Worm (Caenorhabditis elegans) whole organism, mixed stage, embryonic: ENCODE results near the gene sek-5.

ENCODE experiments used
- M03D4.4 ChIP-seq: sonication (generic microtip); optimal IDR thresholded peaks from 2 replicates; lab custom pipeline; 2017; ENCODE audit warnings: mild to moderate bottlenecking, missing genetic modification characterization, missing compliant biosample characterization
- bed-3 ChIP-seq: fragments of 200-800 bp; sonication (Bioruptor generic); optimal IDR thresholded peaks from 3 replicates; lab custom pipeline; 2018; ENCODE audit warnings: mild to moderate bottlenecking, missing genetic modification characterization, moderate library complexity, missing compliant biosample characterization
- ceh-39 ChIP-seq: fragments of 150-350 bp; optimal IDR thresholded peaks from 2 replicates; lab custom pipeline; 2014; ENCODE audit warnings: missing biosample characterization, missing genetic modification characterization
- ceh-83 ChIP-seq: fragments of 200-800 bp; sonication (Bioruptor generic); optimal IDR thresholded peaks from 2 replicates; lab custom pipeline; 2018; ENCODE audit warnings: mild to moderate bottlenecking, missing genetic modification characterization, missing compliant biosample characterization
- ces-1 ChIP-seq: fragments of 150-350 bp; optimal IDR thresholded peaks from 2 replicates; lab custom pipeline; 2014; ENCODE audit warnings: missing biosample characterization, missing genetic modification reagents, missing genetic modification characterization
- cnd-1 ChIP-seq: fragments of 200-800 bp; sonication (Bioruptor generic); optimal IDR thresholded peaks from 2 replicates; lab custom pipeline; 2018; ENCODE audit warnings: mild to moderate bottlenecking, missing genetic modification characterization, missing compliant biosample characterization
- drap-1 ChIP-seq: fragments of 200-800 bp; sonication (Bioruptor generic); optimal IDR thresholded peaks from 3 replicates; lab custom pipeline; 2018; ENCODE audit warnings: mild to moderate bottlenecking, missing genetic modification characterization, missing compliant biosample characterization
- elt-3 ChIP-seq: fragments of 150-350 bp; optimal IDR thresholded peaks from 2 replicates; lab custom pipeline; 2014; ENCODE audit warnings: missing biosample characterization, missing genetic modification characterization
- flh-1 ChIP-seq: fragments of 200-800 bp; sonication (Bioruptor generic); optimal IDR thresholded peaks from 2 replicates; lab custom pipeline; 2018; ENCODE audit warnings: mild to moderate bottlenecking, missing genetic modification characterization, moderate library complexity, missing compliant biosample characterization
- ham-2 ChIP-seq: fragments of 200-800 bp; sonication (Bioruptor generic); optimal IDR thresholded peaks from 2 replicates; lab custom pipeline; 2018; ENCODE audit warnings: mild to moderate bottlenecking, missing genetic modification characterization, missing compliant biosample characterization
- hlh-1 ChIP-seq: fragments of 150-350 bp; optimal IDR thresholded peaks from 2 replicates; lab custom pipeline; 2014; ENCODE audit warnings: missing biosample characterization, missing genetic modification reagents, missing genetic modification characterization
- lin-13 ChIP-seq: fragments of 150-350 bp; optimal IDR thresholded peaks from 2 replicates; lab custom pipeline; 2014; ENCODE audit warnings: missing biosample characterization, missing genetic modification characterization
- lin-32 ChIP-seq: fragments of 200-800 bp; sonication (Bioruptor generic); optimal IDR thresholded peaks from 2 replicates; lab custom pipeline; 2018; ENCODE audit warnings: mild to moderate bottlenecking, missing genetic modification characterization, missing compliant biosample characterization
- lsy-2 ChIP-seq: fragments of 150-350 bp; optimal IDR thresholded peaks from 2 replicates; lab custom pipeline; 2014; ENCODE audit warnings: missing biosample characterization, missing genetic modification characterization
- mab-5 ChIP-seq: fragments of 150-350 bp; optimal IDR thresholded peaks from 2 replicates; lab custom pipeline; 2014; ENCODE audit warnings: missing biosample characterization, missing genetic modification characterization
- mep-1 ChIP-seq: fragments of 150-350 bp; optimal IDR thresholded peaks from 2 replicates; lab custom pipeline; 2017; ENCODE audit warnings: missing biosample characterization, missing genetic modification reagents, missing genetic modification characterization, inconsistent platforms
- mls-2 ChIP-seq: sonication (generic microtip); optimal IDR thresholded peaks from 2 replicates; lab custom pipeline; 2016; ENCODE audit warnings: mild to moderate bottlenecking, missing genetic modification characterization, moderate library complexity, missing compliant biosample characterization
- nhr-12 ChIP-seq: fragments of 150-350 bp; optimal IDR thresholded peaks from 2 replicates; lab custom pipeline; 2014; ENCODE audit warnings: missing biosample characterization, missing genetic modification characterization
- nhr-2 ChIP-seq: fragments of 150-350 bp; optimal IDR thresholded peaks from 2 replicates; lab custom pipeline; 2014; ENCODE audit warnings: missing biosample characterization, missing genetic modification characterization
- nhr-237 ChIP-seq: fragments of 150-350 bp; optimal IDR thresholded peaks from 2 replicates; lab custom pipeline; 2014; ENCODE audit warnings: missing biosample characterization, missing genetic modification characterization
- nhr-28 ChIP-seq: fragments of 150-350 bp; optimal IDR thresholded peaks from 2 replicates; lab custom pipeline; 2014; ENCODE audit warnings: missing biosample characterization, missing genetic modification characterization
- sem-2 ChIP-seq: fragments of 200-800 bp; sonication (Bioruptor generic); optimal IDR thresholded peaks from 2 replicates; lab custom pipeline; 2018; ENCODE audit warnings: mild to moderate bottlenecking, missing genetic modification characterization, missing compliant biosample characterization
- snpc-4 ChIP-seq: fragments of 150-350 bp; optimal IDR thresholded peaks from 2 replicates; lab custom pipeline; 2014; ENCODE audit warnings: missing biosample characterization, missing genetic modification characterization
- sptf-1 ChIP-seq: sonication (generic microtip); optimal IDR thresholded peaks from 2 replicates; lab custom pipeline; 2017; ENCODE audit warnings: mild to moderate bottlenecking, missing genetic modification characterization, moderate library complexity, missing compliant biosample characterization
- tbx-8 ChIP-seq: fragments of 200-800 bp; sonication (Bioruptor generic); optimal IDR thresholded peaks from 2 replicates; lab custom pipeline; 2018; ENCODE audit warnings: mild to moderate bottlenecking, missing genetic modification characterization, moderate library complexity, missing compliant biosample characterization
- unc-39 ChIP-seq: fragments of 150-350 bp; optimal IDR thresholded peaks from 2 replicates; lab custom pipeline; 2014; ENCODE audit warnings: missing biosample characterization, missing genetic modification characterization
- unc-62 ChIP-seq: fragments of 150-350 bp; optimal IDR thresholded peaks from 2 replicates; lab custom pipeline; 2014; ENCODE audit warnings: missing biosample characterization, missing genetic modification reagents, missing genetic modification characterization
- zip-8 ChIP-seq: fragments of 150-350 bp; optimal IDR thresholded peaks from 2 replicates; lab custom pipeline; 2014; ENCODE audit warnings: missing biosample characterization, missing genetic modification characterization

sek-5 gene

DNA sequence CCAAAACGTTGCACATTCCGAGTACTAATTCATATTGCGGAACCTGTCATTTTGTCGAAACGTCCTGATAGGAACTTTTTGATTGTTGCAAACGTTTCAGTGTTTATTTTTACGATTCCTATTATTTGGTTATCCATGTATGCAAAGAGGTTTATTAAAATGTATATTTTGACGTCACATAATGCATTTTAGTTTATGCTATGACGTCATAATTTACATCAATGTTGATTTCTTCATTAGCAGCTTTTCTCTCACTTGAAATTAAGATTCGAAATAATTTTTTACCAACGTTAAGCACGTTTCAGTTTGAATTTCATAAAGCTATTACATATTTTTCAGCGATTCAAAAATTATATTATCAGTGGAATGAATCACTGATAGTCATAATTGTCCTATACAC is 10.8 kb upstream of the sek-5 start:
- TF ChIP-seq ceh-83 (GFP tag; lab: Kevin White, UChicago) (no peak), zip-8 (tag; lab: Kevin White, UChicago) (peak; percentile 98)

DNA sequence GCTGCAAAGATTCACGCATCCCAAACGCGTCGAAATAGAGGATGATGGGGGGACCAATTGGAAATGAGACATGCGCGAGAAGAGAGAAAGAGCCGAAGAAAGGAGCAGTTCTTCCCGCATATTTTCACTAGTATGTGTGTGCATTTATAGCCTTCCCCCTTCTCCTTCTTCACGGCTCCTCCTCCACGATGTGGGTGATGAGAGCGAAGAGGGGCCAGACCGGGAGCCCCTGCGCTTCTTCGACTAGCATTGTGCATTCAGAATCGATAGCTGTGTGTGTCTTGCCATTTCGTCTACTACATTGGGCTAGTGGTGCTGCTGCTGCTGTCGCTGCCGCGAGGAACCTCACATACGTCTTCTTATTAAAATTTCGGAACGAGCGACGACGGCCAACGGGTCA is 9.2 kb upstream of the sek-5 start, which contains the start of gene jkk-1:
TSS of gene jkk-1 (plus strand) at position 249 of the 400 bp plus-strand sequence.
- peak; percentile 65 for TF ChIP-seq mls-2
- peak; percentile 36 for TF ChIP-seq sptf-1
- TF ChIP-seq flh-1 (GFP tag; lab: Kevin White, UChicago): no peak
- TF ChIP-seq ces-1 (GFP tag; lab: Kevin White, UChicago): peak; percentile 29
- peak; percentile 33 for TF ChIP-seq drap-1 (GFP tag; lab: Kevin White, UChicago)
- TF ChIP-seq nhr-12 (tag; lab: Kevin White, UChicago): no peak

DNA sequence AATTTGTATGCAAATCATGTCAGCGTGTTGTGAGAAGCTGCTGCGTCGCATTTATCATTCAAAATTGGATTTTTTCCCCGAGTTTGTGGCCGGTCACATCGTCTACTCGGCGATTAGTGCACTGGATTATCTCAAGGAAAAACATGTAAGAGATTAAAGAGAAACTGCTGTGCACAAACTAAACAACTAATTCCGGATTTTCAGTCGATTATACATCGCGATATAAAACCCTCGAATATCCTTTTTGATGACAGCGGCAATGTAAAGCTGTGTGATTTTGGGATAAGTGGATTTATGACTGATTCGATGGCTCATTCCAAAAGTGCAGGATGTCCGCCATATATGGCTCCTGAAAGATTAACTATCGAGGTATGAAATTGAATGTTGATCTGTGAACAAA is 6.8 kb upstream of the sek-5 start:
- TF ChIP-seq sptf-1: no peak
- no peak for TF ChIP-seq lin-32 (GFP tag; lab: Kevin White, UChicago)
- TF ChIP-seq snpc-4 (tag; lab: Kevin White, UChicago): no peak
- no peak for TF ChIP-seq lsy-2 (tag; lab: Kevin White, UChicago)
- no peak for TF ChIP-seq ham-2 (GFP tag; lab: Kevin White, UChicago)
- no peak for TF ChIP-seq unc-62 (GFP tag; lab: Kevin White, UChicago)
- TF ChIP-seq lin-13 (tag; lab: Kevin White, UChicago): no peak
- TF ChIP-seq nhr-237 (tag; lab: Kevin White, UChicago): no peak
- TF ChIP-seq cnd-1: no peak
- TF ChIP-seq nhr-12 (tag; lab: Kevin White, UChicago): no peak
- TF ChIP-seq unc-39 (tag; lab: Kevin White, UChicago): no peak

DNA sequence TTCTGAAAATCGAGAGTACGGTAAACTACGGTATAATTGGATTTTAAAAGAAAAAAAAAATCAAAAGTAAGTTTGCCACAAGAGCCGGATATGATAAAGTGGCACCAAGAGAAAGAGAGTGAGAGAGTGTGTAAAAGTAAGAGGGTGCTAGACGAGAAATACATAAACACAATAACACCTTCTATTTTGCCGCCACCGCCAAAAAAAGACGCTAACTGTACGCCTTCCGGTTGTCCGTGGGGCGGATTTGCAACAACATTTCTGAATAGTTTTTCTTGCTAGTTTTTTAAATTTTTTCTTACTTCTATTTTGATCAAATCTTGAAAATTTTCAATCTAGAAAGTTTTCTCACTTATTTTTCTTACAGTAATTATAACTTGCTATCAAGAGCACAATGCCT is 4.8 kb upstream of the sek-5 start, which contains the start of gene F35C8.8:
TSS of gene F35C8.8 (minus strand) at position 2 of the 400 bp plus-strand sequence.
- TF ChIP-seq ceh-83 (GFP tag; lab: Kevin White, UChicago): no peak
- no peak for TF ChIP-seq sem-2
- TF ChIP-seq, all 35 proteins: peak for 0

DNA sequence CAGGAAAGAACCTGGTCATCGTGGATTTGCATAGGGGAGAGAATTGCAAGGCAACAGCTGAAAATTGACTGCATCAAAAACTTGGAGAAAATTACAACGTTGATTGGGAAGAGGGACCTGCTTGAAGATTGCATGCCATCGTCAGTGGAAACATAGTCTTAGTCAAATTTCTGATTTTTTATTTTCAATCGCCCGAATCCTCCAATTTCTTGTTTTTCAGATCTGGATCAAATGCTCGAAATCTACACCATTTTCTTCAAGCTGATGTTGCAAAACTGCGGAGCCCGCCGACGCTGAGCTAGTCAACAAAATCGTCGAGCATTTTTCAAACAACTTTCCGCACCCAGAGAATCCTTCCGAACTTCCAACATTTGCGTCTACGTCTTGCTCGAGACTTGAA is 3.8 kb upstream of the sek-5 start:
- TF ChIP-seq M03D4.4 (tag; lab: Kevin White, UChicago) (no peak), unc-39 (tag; lab: Kevin White, UChicago) (no peak), elt-3 (tag; lab: Kevin White, UChicago) (no peak), ceh-39 (tag; lab: Kevin White, UChicago) (no peak), zip-8 (tag; lab: Kevin White, UChicago) (no peak), ham-2 (GFP tag; lab: Kevin White, UChicago) (no peak), nhr-2 (tag; lab: Kevin White, UChicago) (no peak), mep-1 (tag; lab: Kevin White, UChicago) (no peak), snpc-4 (tag; lab: Kevin White, UChicago) (no peak), tbx-8 (GFP tag; lab: Kevin White, UChicago) (no peak)

DNA sequence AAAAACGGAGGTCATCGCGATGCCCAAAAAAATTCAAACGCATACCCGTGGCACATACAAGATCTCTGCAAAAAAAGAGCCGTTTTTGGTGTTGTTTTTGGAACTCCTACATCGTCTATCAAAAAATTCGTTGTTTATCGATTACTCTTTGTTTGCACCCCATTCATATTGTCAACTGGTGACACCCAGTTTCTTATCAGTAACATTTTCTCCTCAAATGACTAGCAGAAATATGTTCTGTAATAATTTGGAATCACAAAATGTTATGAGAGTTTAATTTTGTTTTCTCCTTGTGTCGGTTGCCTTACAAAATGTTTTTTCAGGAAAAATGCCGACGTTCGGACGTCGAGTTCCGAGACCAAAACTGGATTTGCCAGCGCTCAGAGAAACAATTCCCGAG is 2.7 kb upstream of the sek-5 start, which contains the start of gene sek-4:
TSS of gene sek-4 (plus strand) at position 318 of the 400 bp plus-strand sequence.
- TF ChIP-seq flh-1 (GFP tag; lab: Kevin White, UChicago): no peak
- no peak for TF ChIP-seq sem-2
- TF ChIP-seq cnd-1: no peak
- no peak for TF ChIP-seq mab-5 (tag; lab: Kevin White, UChicago)
- TF ChIP-seq ceh-83 (GFP tag; lab: Kevin White, UChicago): no peak
- no peak for TF ChIP-seq drap-1 (GFP tag; lab: Kevin White, UChicago)
- no peak for TF ChIP-seq hlh-1 (tag; lab: Kevin White, UChicago)
- no peak for TF ChIP-seq mls-2
- TF ChIP-seq ham-2 (GFP tag; lab: Kevin White, UChicago): no peak
- no peak for TF ChIP-seq tbx-8 (GFP tag; lab: Kevin White, UChicago)
- TF ChIP-seq elt-3 (tag; lab: Kevin White, UChicago): no peak
- no peak for TF ChIP-seq nhr-12 (tag; lab: Kevin White, UChicago)
- no peak for TF ChIP-seq ces-1 (GFP tag; lab: Kevin White, UChicago)
- no peak for TF ChIP-seq nhr-2 (tag; lab: Kevin White, UChicago)

DNA sequence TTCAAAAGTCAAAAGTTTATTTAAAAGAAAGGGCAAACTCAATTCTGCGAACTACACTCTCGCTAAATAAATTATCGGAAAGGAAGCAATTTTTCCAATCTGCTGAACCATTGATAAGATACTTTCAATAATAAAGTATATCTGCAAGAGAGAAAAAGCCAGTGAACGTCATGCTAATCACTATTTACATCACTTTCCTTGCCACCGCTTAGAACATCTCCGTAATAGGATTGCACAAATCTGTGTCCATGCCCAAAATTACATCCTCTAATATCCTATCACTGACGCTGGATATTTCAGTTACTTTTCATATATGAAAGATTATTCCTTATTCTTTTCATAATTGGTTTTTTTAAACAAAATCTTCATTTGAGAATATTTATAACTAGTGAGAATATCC is 5.4 kb downstream of the sek-5 start:
- TF ChIP-seq nhr-28 (no peak), sem-2 (no peak), bed-3 (no peak)
